Fruit fly (Drosophila melanogaster): ENCODE results near the gene CG9368.

Gene CG9368

DNA sequence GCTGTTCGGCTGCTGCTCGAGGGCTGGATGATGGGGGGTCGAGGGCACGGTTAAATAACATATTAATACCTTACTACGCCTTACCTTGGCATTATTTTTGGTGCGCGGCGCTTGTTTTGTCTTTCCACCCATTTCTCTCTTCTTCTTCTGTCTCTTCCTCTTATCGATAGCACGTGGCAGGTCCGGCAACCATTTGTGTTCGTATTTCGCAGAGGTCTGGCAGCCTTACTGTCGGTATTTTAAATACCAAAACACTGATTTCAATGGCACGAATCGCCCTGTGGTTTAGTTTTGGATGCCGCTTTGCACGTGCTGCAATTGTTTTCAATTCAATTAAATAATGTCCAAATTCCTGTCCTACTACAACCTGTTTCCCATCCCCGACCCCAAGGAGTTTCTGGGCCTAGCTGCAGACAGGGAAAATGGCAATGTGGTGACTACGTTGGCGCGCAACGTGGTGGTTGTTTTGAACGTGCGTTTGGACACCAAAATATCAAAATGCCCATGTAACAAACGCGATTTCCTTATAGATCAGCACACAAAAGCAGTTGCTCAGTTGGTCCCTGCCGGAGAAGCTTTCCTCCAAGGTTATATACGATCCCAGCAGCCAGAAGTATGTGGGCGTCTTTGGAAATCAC is 49.2 kb upstream of the CG9368 start, which contains the start of the genes Ltn1 and CG9300 (continued):
- TF ChIP-seq pan (optimal IDR thresholded peaks at IDR 0.05) (no peak), pan (GFP tag; optimal IDR thresholded peaks at IDR 0.05 in 1 of 2, IDR thresholded peaks at IDR 0.05 in 1 of 2) (no peak), crp (GFP tag; optimal IDR thresholded peaks at IDR 0.05) (peak in 1 of 2 experiments; percentile 17), dpn (GFP tag; optimal IDR thresholded peaks at IDR 0.05) (peak; percentile 30 to 35), gcm (GFP tag; optimal IDR thresholded peaks at IDR 0.05) (no peak), CG9797 (GFP tag; optimal IDR thresholded peaks at IDR 0.05) (peak; percentile 59), CG17568 (GFP tag; optimal IDR thresholded peaks at IDR 0.05) (no peak), CG17802 (tag; optimal IDR thresholded peaks at IDR 0.05) (no peak), D19B (GFP tag; optimal IDR thresholded peaks at IDR 0.05) (no peak), CG10543 (GFP tag; optimal IDR thresholded peaks at IDR 0.05) (no peak), CG1603 (tag; optimal IDR thresholded peaks at IDR 0.05) (no peak), Atf3 (GFP tag; optimal IDR thresholded peaks at IDR 0.05) (no peak), HmgZ (tag; optimal IDR thresholded peaks at IDR 0.05) (peak; percentile 76), so (GFP tag; IDR thresholded peaks at IDR 0.05) (0 out of 3 replicates have a peak, but pooled peaks have one; percentile 44), jumu (GFP tag; optimal IDR thresholded peaks at IDR 0.05) (peak; percentile 35), br (optimal IDR thresholded peaks at IDR 0.05) (no peak), fu2 (GFP tag; optimal IDR thresholded peaks at IDR 0.05) (no peak), Mad (GFP tag; optimal IDR thresholded peaks at IDR 0.05) (no peak), Sry-δ (GFP tag; optimal IDR thresholded peaks at IDR 0.05) (peak; percentile 61), CG12219 (GFP tag; optimal IDR thresholded peaks at IDR 0.05) (no peak), ase (GFP tag; IDR thresholded peaks at IDR 0.05) (no peak), CG32532 (GFP tag; IDR thresholded peaks at IDR 0.05) (peak; percentile 63; the same call in 1 of the 2 replicates), toy (GFP tag; IDR thresholded peaks at IDR 0.05) (no peak), trh (GFP tag; optimal IDR thresholded peaks at IDR 0.05) (no peak), CG43689 (GFP tag; IDR thresholded peaks at IDR 0.05) (no peak), Camta (GFP tag; optimal IDR thresholded peaks at IDR 0.05) (no peak), CG7271 (tag; optimal IDR thresholded peaks at IDR 0.05) (no peak), CG3726 (GFP tag; IDR thresholded peaks at IDR 0.05) (no peak), stwl (tag; optimal IDR thresholded peaks at IDR 0.05) (peak; percentile 81), CG14050 (GFP tag; IDR thresholded peaks at IDR 0.05) (no peak), CG18476 (GFP tag; optimal IDR thresholded peaks at IDR 0.05) (no peak), CG7928 (GFP tag; optimal IDR thresholded peaks at IDR 0.05) (no peak), CG9727 (GFP tag; optimal IDR thresholded peaks at IDR 0.05) (no peak), CG8359 (GFP tag; optimal IDR thresholded peaks at IDR 0.05; ENCODE audit: borderline replicate concordance) (no peak), Awh (GFP tag; IDR thresholded peaks at IDR 0.05) (0 out of 2 replicates have a peak, but pooled peaks have one; percentile 8), pros (GFP tag; optimal IDR thresholded peaks at IDR 0.05) (no peak), CkIIα-i1 (GFP tag; IDR thresholded peaks at IDR 0.05) (no peak), abd-A (tag; optimal IDR thresholded peaks at IDR 0.05) (no peak), CG6272 (GFP tag; IDR thresholded peaks at IDR 0.05) (no peak), vfl (GFP tag; optimal IDR thresholded peaks at IDR 0.05) (peak; percentile 0), tll (GFP tag; optimal IDR thresholded peaks at IDR 0.05) (no peak), CG30403 (GFP tag; optimal IDR thresholded peaks at IDR 0.05) (peak; percentile 23), CG31365 (tag; optimal IDR thresholded peaks at IDR 0.05) (peak; percentile 8), slbo (GFP tag; IDR thresholded peaks at IDR 0.05) (peak; percentile 25; the same call in 1 of the 2 replicates), fd96Cb (tag; optimal IDR thresholded peaks at IDR 0.05) (no peak), CG8924 (tag; optimal IDR thresholded peaks at IDR 0.05) (no peak), cas (GFP tag; IDR thresholded peaks at IDR 0.05) (no peak), Dll (GFP tag; IDR thresholded peaks at IDR 0.05; ENCODE audit: partially characterized antibody) (0 out of 4 replicates have a peak, but pooled peaks have one; percentile 42), sens (GFP tag) (peak; percentile 93), bcd (GFP tag; optimal IDR thresholded peaks at IDR 0.05) (no peak)
